Worm (Caenorhabditis elegans): ENCODE data around the gene F40A3.1.

ce11 chrV:7878411-7878964 lies 12.8 kb upstream of the F40A3.1 start, which contains the start of gene F40A3.2:
- TF ChIP-seq lsy-12 (tag; optimal IDR thresholded peaks at IDR 0.05) (no peak), jun-1 (tag; optimal IDR thresholded peaks at IDR 0.05) (no peak), nhr-77 (tag; optimal IDR thresholded peaks at IDR 0.05) (no peak), ztf-4 (tag; optimal IDR thresholded peaks at IDR 0.05) (no peak), nfya-1 (tag; optimal IDR thresholded peaks at IDR 0.05; ENCODE audit: insufficient read depth) (no peak), nhr-25 (tag; optimal IDR thresholded peaks at IDR 0.05) (no peak), aly-2 (tag; optimal IDR thresholded peaks at IDR 0.05) (no peak), nhr-11 (tag; optimal IDR thresholded peaks at IDR 0.05) (no peak), skn-1 (tag; optimal IDR thresholded peaks at IDR 0.05) (no peak), tbx-2 (tag; optimal IDR thresholded peaks at IDR 0.05) (no peak), lin-39 (tag; optimal IDR thresholded peaks at IDR 0.05) (no peak)
